Worm (Caenorhabditis elegans) whole organism, L2 larva: ENCODE measurements around the gene F58E6.6.

Experiments
- C34F6.9 ChIP-seq: fragments of 150-350 bp; optimal IDR thresholded peaks from 2 replicates; lab custom pipeline; 2014; ENCODE audit warnings: missing biosample characterization, missing genetic modification characterization
- F13H6.1 ChIP-seq: sonication (generic microtip); optimal IDR thresholded peaks from 2 replicates; lab custom pipeline; 2016; ENCODE audit warnings: missing genetic modification characterization, missing compliant biosample characterization
- R02D3.7 ChIP-seq: fragments of 150-350 bp; optimal IDR thresholded peaks from 2 replicates; lab custom pipeline; 2014; ENCODE audit warnings: missing biosample characterization, missing genetic modification characterization
- Y55F3AM.14 ChIP-seq: fragments of 200-800 bp; sonication (Bioruptor generic); optimal IDR thresholded peaks from 2 replicates; lab custom pipeline; 2018; ENCODE audit warnings: mild to moderate bottlenecking, missing genetic modification characterization, missing compliant biosample characterization
- alr-1 ChIP-seq: fragments of 150-350 bp; optimal IDR thresholded peaks from 2 replicates; lab custom pipeline; 2014; ENCODE audit warnings: missing biosample characterization, missing genetic modification characterization
- aly-2 ChIP-seq: fragments of 150-350 bp; optimal IDR thresholded peaks from 2 replicates; lab custom pipeline; 2014; ENCODE audit warnings: missing biosample characterization, missing genetic modification characterization
- ama-1 ChIP-seq: fragments of 150-350 bp; optimal IDR thresholded peaks from 2 replicates; lab custom pipeline; 2018; ENCODE audit warnings: inconsistent platforms
- blmp-1 ChIP-seq: sonication (generic microtip); optimal IDR thresholded peaks from 2 replicates; lab custom pipeline; 2017; ENCODE audit warnings: missing genetic modification characterization, mild to moderate bottlenecking, missing compliant biosample characterization, antibody characterized with exemption, moderate library complexity; ENCODE audit not compliant: insufficient read depth
- ceh-16 ChIP-seq: fragments of 150-350 bp; optimal IDR thresholded peaks from 2 replicates; lab custom pipeline; 2014; ENCODE audit warnings: missing biosample characterization, missing genetic modification characterization
- ceh-82 ChIP-seq: fragments of 150-350 bp; optimal IDR thresholded peaks from 2 replicates; lab custom pipeline; 2014; ENCODE audit warnings: missing biosample characterization, missing genetic modification characterization
- crh-2 ChIP-seq: sonication (generic microtip); optimal IDR thresholded peaks from 2 replicates; lab custom pipeline; 2017; ENCODE audit warnings: missing biosample characterization, missing genetic modification characterization
- dmd-4 ChIP-seq: sonication (generic microtip); optimal IDR thresholded peaks from 2 replicates; lab custom pipeline; 2017; ENCODE audit warnings: missing biosample characterization, missing genetic modification characterization
- egl-27 ChIP-seq: sonication (generic microtip); optimal IDR thresholded peaks from 3 replicates; lab custom pipeline; 2017; ENCODE audit warnings: missing biosample characterization, missing genetic modification reagents, missing genetic modification characterization
- fos-1 ChIP-seq: fragments of 150-350 bp; optimal IDR thresholded peaks from 2 replicates; lab custom pipeline; 2014; ENCODE audit warnings: missing biosample characterization, missing genetic modification characterization
- gmeb-1 ChIP-seq: fragments of 150-350 bp; optimal IDR thresholded peaks from 2 replicates; lab custom pipeline; 2014; ENCODE audit warnings: missing biosample characterization, missing genetic modification characterization
- lin-11 ChIP-seq: fragments of 150-350 bp; sonication (generic microtip); optimal IDR thresholded peaks from 2 replicates; lab custom pipeline; 2014; ENCODE audit warnings: missing biosample characterization, missing genetic modification characterization, inconsistent platforms, mixed read lengths
- lin-13 ChIP-seq: fragments of 150-350 bp; optimal IDR thresholded peaks from 2 replicates; lab custom pipeline; 2014; ENCODE audit warnings: missing biosample characterization, missing genetic modification reagents, missing genetic modification characterization
- lin-39 ChIP-seq: fragments of 150-350 bp; optimal IDR thresholded peaks from 2 replicates; lab custom pipeline; 2014; ENCODE audit warnings: missing biosample characterization, missing genetic modification reagents, missing genetic modification characterization
- lsy-2 ChIP-seq, 2 experiments: fragments of 150-350 bp in 1 of 2; sonication (generic microtip) in 1 of 2; optimal IDR thresholded peaks; 2 replicates each; lab custom pipeline; 2014 to 2017; ENCODE audit warnings: missing biosample characterization in 2 of 2, missing genetic modification characterization in 2 of 2
- mab-5 ChIP-seq: fragments of 150-350 bp; optimal IDR thresholded peaks from 2 replicates; lab custom pipeline; 2014; ENCODE audit warnings: missing biosample characterization, missing genetic modification characterization
- mbf-1 ChIP-seq: sonication (generic microtip); optimal IDR thresholded peaks from 2 replicates; lab custom pipeline; 2017; ENCODE audit warnings: missing biosample characterization, missing genetic modification characterization
- mdl-1 ChIP-seq, 2 experiments: fragments of 150-350 bp in 1 of 2; sonication (generic microtip) in 1 of 2; optimal IDR thresholded peaks; 2 replicates each; lab custom pipeline; 2017; ENCODE audit warnings: missing biosample characterization in 2 of 2, missing genetic modification characterization in 2 of 2
- nhr-10 ChIP-seq: sonication (generic microtip); optimal IDR thresholded peaks from 2 replicates; lab custom pipeline; 2017; ENCODE audit warnings: missing biosample characterization, missing genetic modification characterization
- nhr-12 ChIP-seq: fragments of 150-350 bp; optimal IDR thresholded peaks from 2 replicates; lab custom pipeline; 2014; ENCODE audit warnings: missing biosample characterization, missing genetic modification characterization
- nhr-129 ChIP-seq: fragments of 150-350 bp; optimal IDR thresholded peaks from 2 replicates; lab custom pipeline; 2014; ENCODE audit warnings: missing biosample characterization, missing genetic modification characterization
- nhr-21 ChIP-seq: fragments of 150-350 bp; optimal IDR thresholded peaks from 2 replicates; lab custom pipeline; 2014; ENCODE audit warnings: missing biosample characterization, missing genetic modification characterization
- nhr-23 ChIP-seq: fragments of 150-350 bp; optimal IDR thresholded peaks from 2 replicates; lab custom pipeline; 2014; ENCODE audit warnings: missing biosample characterization, missing genetic modification reagents, missing genetic modification characterization
- nhr-237 ChIP-seq: fragments of 150-350 bp; optimal IDR thresholded peaks from 2 replicates; lab custom pipeline; 2014; ENCODE audit warnings: missing biosample characterization, missing genetic modification characterization
- nhr-25 ChIP-seq: fragments of 150-350 bp; sonication (generic microtip); optimal IDR thresholded peaks from 3 replicates; lab custom pipeline; 2014; ENCODE audit warnings: missing biosample characterization, missing genetic modification characterization
- nhr-6 ChIP-seq: fragments of 150-350 bp; optimal IDR thresholded peaks from 2 replicates; lab custom pipeline; 2014; ENCODE audit warnings: missing biosample characterization, missing genetic modification characterization
- nhr-77 ChIP-seq: fragments of 150-350 bp; optimal IDR thresholded peaks from 2 replicates; lab custom pipeline; 2014; ENCODE audit warnings: missing biosample characterization, missing genetic modification characterization
- peb-1 ChIP-seq: fragments of 150-350 bp; optimal IDR thresholded peaks from 2 replicates; lab custom pipeline; 2014; ENCODE audit warnings: missing biosample characterization, missing genetic modification characterization
- sem-4 ChIP-seq: fragments of 150-350 bp; optimal IDR thresholded peaks from 2 replicates; lab custom pipeline; 2014; ENCODE audit warnings: missing biosample characterization, missing genetic modification reagents, missing genetic modification characterization
- sma-3 ChIP-seq: sonication (generic microtip); optimal IDR thresholded peaks from 2 replicates; lab custom pipeline; 2016; ENCODE audit warnings: missing genetic modification reagents, missing genetic modification characterization, missing compliant biosample characterization
- sma-9 ChIP-seq, 2 experiments: fragments of 150-350 bp in 1 of 2; sonication (generic microtip) in 1 of 2; optimal IDR thresholded peaks; 2 replicates each; lab custom pipeline; 2014 to 2016; ENCODE audit warnings: missing genetic modification characterization in 2 of 2, mild to moderate bottlenecking in 1 of 2, missing biosample characterization in 1 of 2, missing compliant biosample characterization in 1 of 2, missing genetic modification reagents in 1 of 2, moderate library complexity in 1 of 2
- snpc-4 ChIP-seq: fragments of 150-350 bp; optimal IDR thresholded peaks from 2 replicates; lab custom pipeline; 2014; ENCODE audit warnings: missing biosample characterization, missing genetic modification characterization
- unc-39 ChIP-seq: fragments of 150-350 bp; optimal IDR thresholded peaks from 2 replicates; lab custom pipeline; 2014; ENCODE audit warnings: missing biosample characterization, missing genetic modification characterization
- unc-55 ChIP-seq: fragments of 150-350 bp; sonication (generic microtip); optimal IDR thresholded peaks from 3 replicates; lab custom pipeline; 2014; ENCODE audit warnings: missing biosample characterization, missing genetic modification reagents, missing genetic modification characterization
- unc-62 ChIP-seq: fragments of 150-350 bp; optimal IDR thresholded peaks from 2 replicates; lab custom pipeline; 2014; ENCODE audit warnings: missing biosample characterization, missing genetic modification reagents, missing genetic modification characterization
- zag-1 ChIP-seq: fragments of 150-350 bp; optimal IDR thresholded peaks from 2 replicates; lab custom pipeline; 2014; ENCODE audit warnings: missing biosample characterization, missing genetic modification characterization
- ztf-1 ChIP-seq: fragments of 200-800 bp; sonication (Bioruptor generic); conservative IDR thresholded peaks from 2 replicates; pipeline ENCODE4 v1.3.6; 2022; ENCODE audit warnings: missing genetic modification characterization, missing compliant biosample characterization
- ztf-11 ChIP-seq: sonication (generic microtip); optimal IDR thresholded peaks from 2 replicates; lab custom pipeline; 2017; ENCODE audit warnings: missing biosample characterization, missing genetic modification characterization
- ztf-4 ChIP-seq: fragments of 150-350 bp; optimal IDR thresholded peaks from 2 replicates; lab custom pipeline; 2014; ENCODE audit warnings: missing biosample characterization, missing genetic modification characterization

Gene F58E6.6

ce11 chrV:9738077-9738705, 14.6 kb downstream of the F58E6.6 start:
- TF ChIP-seq R02D3.7 (tag; lab: Kevin White, UChicago) = no peak
- TF ChIP-seq sem-4 (tag; lab: Kevin White, UChicago) = no peak
- TF ChIP-seq sma-9 (GFP tag; optimal IDR thresholded peaks at IDR 0.05; lab: Kevin White, UChicago) = peak; percentile 24
- no peak for TF ChIP-seq sma-9 (tag; optimal IDR thresholded peaks at IDR 0.05; lab: Kevin White, UChicago)
- peak; percentile 71 for TF ChIP-seq fos-1 (tag; lab: Kevin White, UChicago)
- TF ChIP-seq peb-1 (tag; lab: Kevin White, UChicago) = no peak
- no peak for TF ChIP-seq alr-1 (tag; lab: Kevin White, UChicago)
- no peak for TF ChIP-seq blmp-1 (tag; lab: Kevin White, UChicago)
- peak; percentile 18 for TF ChIP-seq crh-2 (tag; lab: Kevin White, UChicago)
- TF ChIP-seq nhr-10 (tag; lab: Kevin White, UChicago) = no peak

- TF ChIP-seq fos-1 (tag; lab: Kevin White, UChicago) (peak; percentile 78), crh-2 (tag; lab: Kevin White, UChicago) (peak; percentile 25), mdl-1 (tag; optimal IDR thresholded peaks at IDR 0.05; lab: Kevin White, UChicago) (no peak), mbf-1 (tag; lab: Kevin White, UChicago) (no peak)
- TF ChIP-seq, all 48 proteins: peak for 2
Measured at ce11 chrV:9737287-9737686, 15.5 kb downstream of the F58E6.6 start, which contains the start of gene aqp-4. Gene aqp-4 (plus strand): TSS chrV:9737556.

- peak in 1 of 2 experiments; percentile 30 for TF ChIP-seq lsy-2 (tag; optimal IDR thresholded peaks at IDR 0.05; lab: Kevin White, UChicago)
- peak; percentile 24 for TF ChIP-seq sma-3 (GFP tag; lab: Kevin White, UChicago)
- no peak for TF ChIP-seq blmp-1 (tag; lab: Kevin White, UChicago)
Measured at ce11 chrV:9733920-9734454, 18.8 kb downstream of the F58E6.6 start, which contains the start of gene cal-7. Gene cal-7 (plus strand): TSS chrV:9734103.

ce11 chrV:9731852-9732251, 21.0 kb downstream of the F58E6.6 start:
- TF ChIP-seq lin-39 (tag; lab: Kevin White, UChicago) (no peak), crh-2 (tag; lab: Kevin White, UChicago) (peak; percentile 29), unc-55 (GFP tag; lab: Kevin White, UChicago) (peak; percentile 8), alr-1 (tag; lab: Kevin White, UChicago) (no peak), mdl-1 (tag; optimal IDR thresholded peaks at IDR 0.05; lab: Kevin White, UChicago) (no peak), C34F6.9 (tag; lab: Kevin White, UChicago) (peak; percentile 23), ama-1 (lab: Kevin White, UChicago) (peak; percentile 5), aly-2 (no peak), F13H6.1 (no peak), ztf-1 (no peak), sma-9 (GFP tag; optimal IDR thresholded peaks at IDR 0.05; lab: Kevin White, UChicago) (peak; percentile 12), sma-9 (tag; optimal IDR thresholded peaks at IDR 0.05; lab: Kevin White, UChicago) (no peak), nhr-12 (tag; lab: Kevin White, UChicago) (no peak), mab-5 (tag; lab: Kevin White, UChicago) (no peak), lsy-2 (tag; optimal IDR thresholded peaks at IDR 0.05; lab: Kevin White, UChicago) (no peak), nhr-21 (tag; lab: Kevin White, UChicago) (peak; percentile 51), nhr-25 (tag; lab: Kevin White, UChicago) (no peak), ztf-11 (no peak), blmp-1 (tag; lab: Kevin White, UChicago) (no peak), nhr-237 (tag; lab: Kevin White, UChicago) (no peak), ztf-4 (tag; lab: Kevin White, UChicago) (no peak), sem-4 (tag; lab: Kevin White, UChicago) (peak; percentile 32), mbf-1 (tag; lab: Kevin White, UChicago) (no peak), ceh-16 (tag; lab: Kevin White, UChicago) (no peak), lin-13 (GFP tag; lab: Kevin White, UChicago) (no peak), nhr-23 (tag; lab: Kevin White, UChicago) (no peak), nhr-10 (tag; lab: Kevin White, UChicago) (no peak), zag-1 (tag; lab: Kevin White, UChicago) (no peak), dmd-4 (no peak), unc-39 (tag; lab: Kevin White, UChicago) (no peak), nhr-6 (tag; lab: Kevin White, UChicago) (peak; percentile 32), lin-11 (tag; lab: Kevin White, UChicago) (no peak), snpc-4 (tag; lab: Kevin White, UChicago) (no peak), gmeb-1 (tag; lab: Kevin White, UChicago) (no peak), unc-62 (no peak), ceh-82 (tag; lab: Kevin White, UChicago) (no peak), egl-27 (tag; lab: Kevin White, UChicago) (no peak), Y55F3AM.14 (GFP tag; lab: Kevin White, UChicago) (no peak), nhr-129 (tag; lab: Kevin White, UChicago) (peak; percentile 25), nhr-77 (tag; lab: Kevin White, UChicago) (no peak), peb-1 (tag; lab: Kevin White, UChicago) (no peak), sma-3 (GFP tag; lab: Kevin White, UChicago) (no peak)
